Worm (Caenorhabditis elegans) whole organism, early embryonic: ENCODE results near the gene C33D3.5.

Source experiments
- B0310.2 ChIP-seq: sonication (generic microtip); optimal IDR thresholded peaks from 2 replicates; lab custom pipeline; 2016; ENCODE audit warnings: mild to moderate bottlenecking, missing genetic modification characterization, missing compliant biosample characterization
- F13C5.2 ChIP-seq: sonication (generic microtip); optimal IDR thresholded peaks from 2 replicates; lab custom pipeline; 2017; ENCODE audit warnings: mild to moderate bottlenecking, missing genetic modification characterization, inconsistent platforms, missing compliant biosample characterization
- aly-1 ChIP-seq: sonication (generic microtip); optimal IDR thresholded peaks from 2 replicates; lab custom pipeline; 2016; ENCODE audit warnings: missing genetic modification characterization, missing compliant biosample characterization
- ama-1 ChIP-seq: fragments of 150-350 bp; optimal IDR thresholded peaks from 2 replicates; lab custom pipeline; 2014
- ceh-13 ChIP-seq: fragments of 200-800 bp; sonication (Bioruptor generic); optimal IDR thresholded peaks from 2 replicates; lab custom pipeline; 2018; ENCODE audit warnings: mild to moderate bottlenecking, missing genetic modification characterization, missing compliant biosample characterization
- ceh-36 ChIP-seq: sonication (generic microtip); optimal IDR thresholded peaks from 2 replicates; lab custom pipeline; 2016; ENCODE audit warnings: missing genetic modification characterization, inconsistent platforms, missing compliant biosample characterization
- ets-7 ChIP-seq: sonication (generic microtip); optimal IDR thresholded peaks from 2 replicates; lab custom pipeline; 2016; ENCODE audit warnings: missing genotype, missing genetic modification characterization, missing compliant biosample characterization
- flt-1 ChIP-seq: fragments of 200-800 bp; sonication (Bioruptor generic); IDR thresholded peaks from 2 replicates; pipeline ENCODE4 v1.3.6; 2022; ENCODE audit warnings: missing genetic modification characterization, missing compliant biosample characterization
- hmbx-1 ChIP-seq: sonication (generic microtip); optimal IDR thresholded peaks from 2 replicates; lab custom pipeline; 2016; ENCODE audit warnings: mild to moderate bottlenecking, missing genetic modification characterization, missing compliant biosample characterization
- hmg-4 ChIP-seq: fragments of 200-800 bp; sonication (Bioruptor generic); optimal IDR thresholded peaks from 2 replicates; lab custom pipeline; 2018; ENCODE audit warnings: mild to moderate bottlenecking, missing genetic modification characterization, missing compliant biosample characterization
- hnd-1 ChIP-seq: sonication (generic microtip); optimal IDR thresholded peaks from 2 replicates; lab custom pipeline; 2016; ENCODE audit warnings: missing genetic modification characterization, missing compliant biosample characterization
- pes-1 ChIP-seq: fragments of 200-800 bp; sonication (Bioruptor generic); IDR thresholded peaks from 2 replicates; pipeline ENCODE4 v1.3.6; 2022; ENCODE audit warnings: missing genetic modification reagents, missing genetic modification characterization, missing compliant biosample characterization
- scrt-1 ChIP-seq: fragments of 200-800 bp; sonication (Bioruptor generic); IDR thresholded peaks from 2 replicates; pipeline ENCODE4 v1.3.6; 2022; ENCODE audit warnings: missing genetic modification characterization, missing compliant biosample characterization
- sea-1 ChIP-seq: fragments of 200-800 bp; sonication (Bioruptor generic); conservative IDR thresholded peaks from 2 replicates; pipeline ENCODE4 v1.3.6; 2022; ENCODE audit warnings: missing genetic modification characterization, missing compliant biosample characterization
- tbx-11 ChIP-seq: fragments of 200-800 bp; sonication (Bioruptor generic); IDR thresholded peaks from 2 replicates; pipeline ENCODE4 v1.3.6; 2022; ENCODE audit warnings: missing genetic modification characterization, missing compliant biosample characterization
- tbx-37 ChIP-seq: fragments of 200-800 bp; sonication (Bioruptor generic); conservative IDR thresholded peaks from 2 replicates; pipeline ENCODE4 v1.3.6; 2022; ENCODE audit warnings: missing genetic modification reagents, missing genetic modification characterization, missing compliant biosample characterization
- tra-4 ChIP-seq: sonication (generic microtip); optimal IDR thresholded peaks from 2 replicates; lab custom pipeline; 2017; ENCODE audit warnings: missing genetic modification characterization, missing compliant biosample characterization

The C33D3.5 gene

DNA sequence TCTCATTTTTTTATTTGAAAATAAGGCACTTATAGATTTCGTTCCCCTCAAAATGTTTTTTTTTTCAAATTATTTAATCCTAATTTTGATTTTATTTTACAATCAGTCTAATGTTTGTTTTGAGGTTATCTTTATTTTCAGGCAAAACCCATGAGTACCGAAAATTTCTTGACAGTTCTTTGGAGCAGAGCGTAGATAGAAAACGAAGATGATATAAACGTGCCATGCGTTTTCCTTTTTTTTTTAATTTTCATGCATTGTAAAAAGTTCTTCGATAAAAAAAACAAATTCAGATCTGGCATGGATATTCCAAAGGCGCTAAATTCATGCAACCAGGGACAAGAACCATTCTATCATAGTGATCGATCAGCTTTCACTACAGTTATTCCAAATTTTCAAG is at the start of gene C33D3.5:
Gene C33D3.5, plus strand, starts transcription at position 301 of the 400 bp plus-strand sequence.
- TF ChIP-seq hmg-4, result no peak
- TF ChIP-seq hnd-1 (tag; lab: Kevin White, UChicago), result no peak
- TF ChIP-seq hmbx-1, result no peak

DNA sequence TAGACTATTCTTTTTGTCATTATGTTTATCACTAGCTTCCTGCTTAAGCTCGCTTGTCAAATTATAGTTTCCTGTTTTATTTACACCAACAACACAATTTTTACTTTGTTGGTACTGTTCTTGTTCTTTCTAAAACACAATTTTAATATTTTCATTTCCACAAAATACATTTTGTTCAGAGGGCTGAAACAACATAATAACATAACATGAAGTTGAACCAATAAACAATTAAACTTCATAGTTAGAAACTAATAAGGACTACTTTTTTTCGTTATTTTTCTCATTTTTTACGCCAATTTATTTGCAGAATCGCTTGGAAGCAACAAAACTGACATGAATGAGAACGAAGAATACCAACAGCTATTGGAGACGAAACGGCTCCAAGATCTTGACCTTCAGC is 47.3 kb upstream of the C33D3.5 start, which contains the start of gene C39B10.3:
Gene C39B10.3, plus strand, starts transcription at position 301 of the 400 bp plus-strand sequence.
- TF ChIP-seq B0310.2 (tag; lab: Kevin White, UChicago) (no peak), ets-7 (no peak), scrt-1 (GFP tag; lab: Robert Waterston, UW) (no peak), hnd-1 (tag; lab: Kevin White, UChicago) (no peak), sea-1 (GFP tag; lab: Robert Waterston, UW) (no peak), hmbx-1 (no peak), tra-4 (tag; lab: Kevin White, UChicago) (no peak), flt-1 (GFP tag; lab: Robert Waterston, UW) (no peak), ceh-36 (tag; lab: Kevin White, UChicago) (no peak), aly-1 (no peak), ceh-13 (GFP tag; lab: Kevin White, UChicago) (no peak), tbx-37 (GFP tag; lab: Robert Waterston, UW) (no peak), hmg-4 (no peak), tbx-11 (GFP tag; lab: Robert Waterston, UW) (no peak)

ce11 chrX:10444705-10445104 is 46.4 kb upstream of the C33D3.5 start, which contains the start of gene C39B10.4:
TSS of gene C39B10.4 (plus strand) at chrX:10445005.
- TF ChIP-seq ets-7, result no peak
- no peak for TF ChIP-seq hnd-1 (tag; lab: Kevin White, UChicago)
- no peak for TF ChIP-seq B0310.2 (tag; lab: Kevin White, UChicago)
- no peak for TF ChIP-seq tbx-11 (GFP tag; lab: Robert Waterston, UW)
- no peak for TF ChIP-seq ceh-36 (tag; lab: Kevin White, UChicago)
- TF ChIP-seq flt-1 (GFP tag; lab: Robert Waterston, UW), result no peak
- no peak for TF ChIP-seq hmbx-1
- no peak for TF ChIP-seq ama-1

DNA sequence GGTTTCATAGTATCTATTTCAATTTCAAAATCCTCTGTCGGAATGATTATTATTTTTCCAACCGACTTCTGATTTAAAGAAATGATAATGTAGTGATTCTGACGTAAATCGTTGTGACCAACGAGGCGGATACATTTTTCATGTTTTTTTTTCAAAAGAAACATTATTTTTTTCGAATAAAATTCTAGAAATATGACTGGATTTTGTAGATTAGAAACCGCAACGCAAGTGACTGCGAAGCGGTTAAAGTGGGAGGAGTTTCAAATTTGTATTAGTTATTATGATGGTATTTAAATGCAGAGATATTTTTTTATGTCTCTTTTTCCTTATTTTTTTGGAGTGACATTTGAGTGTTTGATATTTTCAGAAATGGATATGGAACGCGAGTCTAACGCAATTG is 44.2 kb upstream of the C33D3.5 start, which contains the start of gene C39B10.5:
Gene C39B10.5, plus strand, starts transcription at position 362 of the 400 bp plus-strand sequence.
- no peak for TF ChIP-seq scrt-1 (GFP tag; lab: Robert Waterston, UW)
- TF ChIP-seq hmg-4, result no peak
- TF ChIP-seq B0310.2 (tag; lab: Kevin White, UChicago), result no peak
- TF ChIP-seq F13C5.2 (tag; lab: Kevin White, UChicago), result no peak

DNA sequence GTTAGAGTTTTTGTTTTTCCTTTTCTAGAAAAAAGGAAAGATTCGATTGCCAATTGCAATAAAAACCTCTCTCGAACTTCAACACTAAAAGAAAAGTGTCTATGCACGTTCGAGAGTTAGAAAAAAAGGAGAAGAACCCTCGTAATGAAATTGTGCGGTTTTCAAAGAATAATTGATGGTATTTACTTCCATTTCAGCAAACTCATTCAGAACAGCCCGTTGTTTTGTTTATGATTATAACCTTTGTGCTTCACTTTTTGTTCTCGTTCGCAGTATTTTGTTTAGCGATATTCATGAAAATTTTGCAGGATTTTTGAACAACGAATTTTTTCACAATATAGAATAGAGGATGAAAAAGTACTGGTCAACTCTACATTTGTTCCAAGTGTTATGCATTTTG is 37.2 kb upstream of the C33D3.5 start, which contains the start of gene lgc-41:
Gene lgc-41, plus strand, starts transcription at position 301 of the 400 bp plus-strand sequence.
- TF ChIP-seq tbx-11 (GFP tag; lab: Robert Waterston, UW), result no peak
- TF ChIP-seq hmg-4, result no peak
- no peak for TF ChIP-seq pes-1 (GFP tag; lab: Robert Waterston, UW)
- TF ChIP-seq hmbx-1, result no peak

DNA sequence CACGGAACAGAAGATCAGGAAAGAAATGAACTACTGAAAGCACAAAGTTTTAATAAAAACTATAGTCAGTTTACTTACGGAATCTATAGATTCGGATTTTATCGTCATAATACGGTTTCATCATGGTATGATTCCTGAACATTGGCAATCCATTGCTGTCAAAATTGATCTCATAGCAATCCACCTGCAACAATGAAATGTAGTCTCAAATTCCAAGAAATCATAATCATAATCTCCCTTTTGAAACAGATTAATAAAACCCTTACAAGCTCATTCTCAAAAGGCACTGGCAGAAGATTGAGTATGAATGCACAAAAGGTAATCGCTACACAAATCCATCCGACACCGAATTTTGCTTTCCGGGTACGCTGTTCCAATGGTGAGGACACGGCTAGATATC is 28.8 kb upstream of the C33D3.5 start:
- no peak for TF ChIP-seq tbx-37 (GFP tag; lab: Robert Waterston, UW)

- no peak for TF ChIP-seq B0310.2 (tag; lab: Kevin White, UChicago)
- no peak for TF ChIP-seq ceh-36 (tag; lab: Kevin White, UChicago)
- no peak for TF ChIP-seq tra-4 (tag; lab: Kevin White, UChicago)
- no peak for TF ChIP-seq ceh-13 (GFP tag; lab: Kevin White, UChicago)
- TF ChIP-seq ets-7, result no peak
- TF ChIP-seq ama-1, result no peak
- no peak for TF ChIP-seq tbx-11 (GFP tag; lab: Robert Waterston, UW)
Measured at ce11 chrX:10463542-10463941, 27.6 kb upstream of the C33D3.5 start, which contains the start of gene C39B10.1. TSS of gene C39B10.1 (minus strand) at chrX:10463642.

DNA sequence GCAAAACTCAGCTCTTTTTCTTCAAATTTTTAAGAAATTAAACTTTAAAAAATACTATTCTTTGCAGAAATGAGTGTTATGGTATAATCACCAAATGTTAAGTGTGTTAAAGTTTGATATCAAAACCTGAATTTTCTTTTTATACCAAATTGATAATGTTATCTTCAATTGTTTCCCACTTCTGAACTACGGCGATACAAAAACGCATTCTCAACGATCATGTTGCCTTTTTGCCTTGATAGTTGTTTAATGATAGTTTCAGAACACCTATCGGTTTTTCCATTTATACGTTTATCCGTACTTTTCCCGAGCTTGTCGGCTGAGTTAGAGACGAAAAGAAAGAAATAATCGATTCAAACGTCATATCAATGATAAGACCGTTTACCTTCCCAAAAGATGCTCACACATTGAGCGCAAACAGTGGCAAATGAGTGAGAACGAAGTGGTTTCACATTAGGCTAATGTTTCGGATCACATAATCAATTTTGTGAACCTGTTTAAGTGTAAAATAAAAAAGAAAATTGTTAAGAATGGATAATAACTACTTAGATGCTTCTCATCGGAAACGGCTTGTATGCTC is 16.1 kb upstream of the C33D3.5 start, which contains the start of gene elt-4:
Gene elt-4, plus strand, starts transcription at position 530 of the 580 bp plus-strand sequence.
- no peak for TF ChIP-seq ets-7
- no peak for TF ChIP-seq F13C5.2 (tag; lab: Kevin White, UChicago)
- TF ChIP-seq B0310.2 (tag; lab: Kevin White, UChicago), result no peak
- no peak for TF ChIP-seq tbx-37 (GFP tag; lab: Robert Waterston, UW)
- TF ChIP-seq ceh-13 (GFP tag; lab: Kevin White, UChicago), result no peak
- TF ChIP-seq tra-4 (tag; lab: Kevin White, UChicago), result no peak
- TF ChIP-seq hnd-1 (tag; lab: Kevin White, UChicago), result no peak
- TF ChIP-seq scrt-1 (GFP tag; lab: Robert Waterston, UW), result no peak
- no peak for TF ChIP-seq tbx-11 (GFP tag; lab: Robert Waterston, UW)
- TF ChIP-seq flt-1 (GFP tag; lab: Robert Waterston, UW), result no peak
- no peak for TF ChIP-seq ama-1
- TF ChIP-seq ceh-36 (tag; lab: Kevin White, UChicago), result no peak
- no peak for TF ChIP-seq sea-1 (GFP tag; lab: Robert Waterston, UW)
- TF ChIP-seq hmg-4, result no peak
- TF ChIP-seq aly-1, result no peak
- no peak for TF ChIP-seq hmbx-1
- no peak for TF ChIP-seq pes-1 (GFP tag; lab: Robert Waterston, UW)

ce11 chrX:10476573-10476972 is 14.6 kb upstream of the C33D3.5 start, which contains the start of gene C39B10.7:
TSS of gene C39B10.7 (plus strand) at chrX:10476873.
- TF ChIP-seq scrt-1 (GFP tag; lab: Robert Waterston, UW) (no peak), hmg-4 (no peak), tra-4 (tag; lab: Kevin White, UChicago) (no peak), B0310.2 (tag; lab: Kevin White, UChicago) (no peak), hmbx-1 (no peak), sea-1 (GFP tag; lab: Robert Waterston, UW) (no peak), F13C5.2 (tag; lab: Kevin White, UChicago) (no peak), ceh-13 (GFP tag; lab: Kevin White, UChicago) (no peak), tbx-37 (GFP tag; lab: Robert Waterston, UW) (no peak), aly-1 (no peak), tbx-11 (GFP tag; lab: Robert Waterston, UW) (no peak), ceh-36 (tag; lab: Kevin White, UChicago) (no peak), ets-7 (no peak), hnd-1 (tag; lab: Kevin White, UChicago) (no peak), pes-1 (GFP tag; lab: Robert Waterston, UW) (no peak), ama-1 (no peak), flt-1 (GFP tag; lab: Robert Waterston, UW) (no peak)
